Worm (Caenorhabditis elegans) whole organism, L1 larva: Measurements from ENCODE around the gene Y49F6B.9.

Experiments
- C04F5.9 ChIP-seq: sonication (generic microtip); optimal IDR thresholded peaks from 2 replicates; lab custom pipeline; 2016; ENCODE audit warnings: missing genetic modification characterization, missing compliant biosample characterization
- C34B4.2 ChIP-seq: sonication (generic microtip); optimal IDR thresholded peaks from 2 replicates; lab custom pipeline; 2017; ENCODE audit warnings: mild to moderate bottlenecking, missing genetic modification characterization, missing compliant biosample characterization
- F16B12.6 ChIP-seq: fragments of 150-350 bp; optimal IDR thresholded peaks from 2 replicates; lab custom pipeline; 2014; ENCODE audit warnings: missing biosample characterization, missing genetic modification characterization
- alr-1 ChIP-seq: fragments of 200-800 bp; sonication (Bioruptor generic); optimal IDR thresholded peaks from 2 replicates; lab custom pipeline; 2018; ENCODE audit warnings: borderline replicate concordance, mild to moderate bottlenecking, missing genetic modification characterization, missing compliant biosample characterization
- ama-1 ChIP-seq: fragments of 150-350 bp; optimal IDR thresholded peaks from 2 replicates; lab custom pipeline; 2014
- ceh-63 ChIP-seq: fragments of 200-800 bp; sonication (Bioruptor generic); optimal IDR thresholded peaks from 2 replicates; lab custom pipeline; 2018; ENCODE audit warnings: mild to moderate bottlenecking, missing genetic modification characterization, missing compliant biosample characterization
- ceh-8 ChIP-seq: fragments of 200-800 bp; sonication (Bioruptor generic); optimal IDR thresholded peaks from 2 replicates; lab custom pipeline; 2018; ENCODE audit warnings: mild to moderate bottlenecking, missing genetic modification characterization, moderate library complexity, missing compliant biosample characterization
- ceh-82 ChIP-seq, 3 experiments: fragments of 150-350 bp in 1 of 3; sonication (generic microtip) in 2 of 3; optimal IDR thresholded peaks; 2 replicates each; lab custom pipeline; 2014 to 2017; ENCODE audit warnings: missing biosample characterization in 3 of 3, missing genetic modification characterization in 3 of 3
- ceh-88 ChIP-seq: fragments of 200-800 bp; sonication (Bioruptor generic); IDR thresholded peaks from 2 replicates; pipeline ENCODE4 v1.3.6; 2022; ENCODE audit warnings: missing genetic modification characterization, missing compliant biosample characterization
- ceh-90 ChIP-seq: sonication (generic microtip); optimal IDR thresholded peaks from 2 replicates; lab custom pipeline; 2016; ENCODE audit warnings: missing genetic modification characterization, missing compliant biosample characterization
- dpl-1 ChIP-seq, 3 experiments: fragments of 150-350 bp in 2 of 3; sonication (generic microtip) in 1 of 3; optimal IDR thresholded peaks; 2 replicates each; lab custom pipeline; 2014 to 2017; ENCODE audit warnings: missing biosample characterization in 3 of 3, missing genetic modification characterization in 3 of 3, missing genetic modification reagents in 3 of 3
- efl-1 ChIP-seq, 4 experiments: fragments of 150-350 bp; optimal IDR thresholded peaks in 3 of 4; peaks in 1 of 4; 1 replicate in 1 of 4; 2 replicates in 3 of 4; lab custom pipeline; 2014; ENCODE audit warnings: missing biosample characterization in 2 of 4, missing genetic modification characterization in 2 of 4, missing genetic modification reagents in 2 of 4
- egl-13 ChIP-seq: sonication (generic microtip); optimal IDR thresholded peaks from 2 replicates; lab custom pipeline; 2016; ENCODE audit warnings: missing genotype, missing genetic modification reagents, missing genetic modification characterization, missing compliant biosample characterization
- egl-27 ChIP-seq, 2 experiments: fragments of 150-350 bp in 1 of 2; sonication (generic microtip); optimal IDR thresholded peaks; 3 replicates each; lab custom pipeline; 2017 to 2018; ENCODE audit warnings: missing biosample characterization in 2 of 2, missing genetic modification characterization in 2 of 2, missing genetic modification reagents in 2 of 2
- ets-5 ChIP-seq: fragments of 200-800 bp; sonication (Bioruptor generic); IDR thresholded peaks from 2 replicates; pipeline ENCODE4 v1.3.6; 2022; ENCODE audit warnings: missing genetic modification characterization, missing compliant biosample characterization
- fkh-10 ChIP-seq: sonication (generic microtip); optimal IDR thresholded peaks from 2 replicates; lab custom pipeline; 2017; ENCODE audit warnings: missing biosample characterization, missing genetic modification reagents, missing genetic modification characterization
- fkh-4 ChIP-seq: sonication (generic microtip); optimal IDR thresholded peaks from 2 replicates; lab custom pipeline; 2016; ENCODE audit warnings: missing compliant biosample characterization, missing genetic modification characterization, borderline replicate concordance
- grh-1 ChIP-seq: fragments of 200-800 bp; sonication (Bioruptor generic); IDR thresholded peaks from 2 replicates; pipeline ENCODE4 v1.3.6; 2022; ENCODE audit warnings: missing genetic modification reagents, missing genetic modification characterization, missing compliant biosample characterization
- hlh-17 ChIP-seq: fragments of 200-800 bp; sonication (Bioruptor generic); optimal IDR thresholded peaks from 2 replicates; lab custom pipeline; 2018; ENCODE audit warnings: missing genetic modification characterization, mild to moderate bottlenecking, missing compliant biosample characterization, moderate library complexity, borderline replicate concordance
- hpl-2 ChIP-seq: fragments of 150-350 bp; optimal IDR thresholded peaks from 2 replicates; lab custom pipeline; 2014; ENCODE audit warnings: missing biosample characterization, missing genetic modification reagents, missing genetic modification characterization
- irx-1 ChIP-seq: sonication (generic microtip); optimal IDR thresholded peaks from 2 replicates; lab custom pipeline; 2016; ENCODE audit warnings: missing genetic modification characterization, missing compliant biosample characterization
- isw-1 ChIP-seq: fragments of 200-800 bp; sonication (Bioruptor generic); IDR thresholded peaks from 2 replicates; pipeline ENCODE4 v1.3.6; 2022; ENCODE audit warnings: missing genetic modification characterization, missing compliant biosample characterization
- jun-1 ChIP-seq: fragments of 150-350 bp; optimal IDR thresholded peaks from 2 replicates; lab custom pipeline; 2014; ENCODE audit warnings: missing biosample characterization, missing genetic modification reagents, missing genetic modification characterization
- lin-14 ChIP-seq: fragments of 200-800 bp; sonication (Bioruptor generic); optimal IDR thresholded peaks from 2 replicates; lab custom pipeline; 2018; ENCODE audit warnings: mild to moderate bottlenecking, missing genetic modification characterization, moderate library complexity, missing compliant biosample characterization
- lin-35 ChIP-seq, 2 experiments: fragments of 150-350 bp; optimal IDR thresholded peaks; 2 replicates each; lab custom pipeline; 2014; ENCODE audit warnings: missing biosample characterization in 2 of 2, missing genetic modification characterization in 2 of 2, missing genetic modification reagents in 2 of 2
- lsy-2 ChIP-seq, 2 experiments: fragments of 150-350 bp; optimal IDR thresholded peaks; 2 replicates each; lab custom pipeline; 2014; ENCODE audit warnings: missing biosample characterization in 2 of 2, missing genetic modification characterization in 2 of 2
- mep-1 ChIP-seq: fragments of 150-350 bp; optimal IDR thresholded peaks from 2 replicates; lab custom pipeline; 2014; ENCODE audit warnings: missing biosample characterization, missing genetic modification characterization
- nhr-11 ChIP-seq: fragments of 150-350 bp; optimal IDR thresholded peaks from 2 replicates; lab custom pipeline; 2014; ENCODE audit warnings: missing biosample characterization, missing genetic modification characterization
- nhr-237 ChIP-seq: fragments of 150-350 bp; optimal IDR thresholded peaks from 2 replicates; lab custom pipeline; 2014; ENCODE audit warnings: missing biosample characterization, missing genetic modification characterization
- nhr-47 ChIP-seq: sonication (generic microtip); optimal IDR thresholded peaks from 2 replicates; lab custom pipeline; 2016; ENCODE audit warnings: mild to moderate bottlenecking, missing genetic modification characterization, moderate library complexity, missing compliant biosample characterization
- nhr-76 ChIP-seq: sonication (generic microtip); optimal IDR thresholded peaks from 2 replicates; lab custom pipeline; 2017; ENCODE audit warnings: missing biosample characterization, missing genetic modification characterization
- nhr-84 ChIP-seq: sonication (generic microtip); optimal IDR thresholded peaks from 2 replicates; lab custom pipeline; 2017; ENCODE audit warnings: missing biosample characterization, missing genetic modification characterization
- nhr-85 ChIP-seq: sonication (generic microtip); peaks from one replicate; lab custom pipeline; 2016; ENCODE audit warnings: missing genetic modification characterization, inconsistent platforms, missing compliant biosample characterization
- nhr-90 ChIP-seq: sonication (generic microtip); optimal IDR thresholded peaks from 2 replicates; lab custom pipeline; 2016; ENCODE audit warnings: mild to moderate bottlenecking, missing genetic modification characterization, missing compliant biosample characterization; ENCODE audit not compliant: poor library complexity
- pax-3 ChIP-seq: fragments of 200-800 bp; sonication (Bioruptor generic); optimal IDR thresholded peaks from 2 replicates; lab custom pipeline; 2018; ENCODE audit warnings: mild to moderate bottlenecking, missing genetic modification characterization, moderate library complexity, missing compliant biosample characterization
- pqm-1 ChIP-seq: sonication (generic microtip); optimal IDR thresholded peaks from 3 replicates; lab custom pipeline; 2017; ENCODE audit warnings: missing biosample characterization, missing genetic modification characterization
- snpc-4 ChIP-seq: fragments of 150-350 bp; optimal IDR thresholded peaks from 2 replicates; lab custom pipeline; 2014; ENCODE audit warnings: missing biosample characterization, missing genetic modification characterization
- snu-23 ChIP-seq: sonication (generic microtip); optimal IDR thresholded peaks from 2 replicates; lab custom pipeline; 2016; ENCODE audit warnings: missing genetic modification characterization, missing compliant biosample characterization
- sox-4 ChIP-seq: sonication (generic microtip); optimal IDR thresholded peaks from 2 replicates; lab custom pipeline; 2016; ENCODE audit warnings: missing genetic modification characterization, missing compliant biosample characterization
- swsn-7 ChIP-seq: sonication (generic microtip); optimal IDR thresholded peaks from 2 replicates; lab custom pipeline; 2016; ENCODE audit warnings: missing genetic modification characterization, missing compliant biosample characterization
- tlp-1 ChIP-seq: fragments of 150-350 bp; optimal IDR thresholded peaks from 2 replicates; lab custom pipeline; 2014; ENCODE audit warnings: missing biosample characterization, missing genetic modification characterization
- unc-98 ChIP-seq: fragments of 200-800 bp; sonication (Bioruptor generic); IDR thresholded peaks from 2 replicates; pipeline ENCODE4 v1.3.6; 2022; ENCODE audit warnings: missing genetic modification characterization, missing compliant biosample characterization
- vab-15 ChIP-seq: sonication (generic microtip); optimal IDR thresholded peaks from 2 replicates; lab custom pipeline; 2017; ENCODE audit warnings: missing genotype, mild to moderate bottlenecking, missing genetic modification characterization, missing compliant biosample characterization
- xbp-1 ChIP-seq: sonication (generic microtip); optimal IDR thresholded peaks from 2 replicates; lab custom pipeline; 2016; ENCODE audit warnings: missing genetic modification characterization, missing compliant biosample characterization
- zip-4 ChIP-seq: fragments of 200-800 bp; sonication (Bioruptor generic); optimal IDR thresholded peaks from 2 replicates; lab custom pipeline; 2018; ENCODE audit warnings: mild to moderate bottlenecking, missing genetic modification characterization, moderate library complexity, missing compliant biosample characterization
- ztf-11 ChIP-seq, 2 experiments: sonication (generic microtip); optimal IDR thresholded peaks; 2 replicates each; lab custom pipeline; 2016 to 2017; ENCODE audit warnings: missing genetic modification characterization in 2 of 2, missing biosample characterization in 1 of 2, missing compliant biosample characterization in 1 of 2
- ztf-4 ChIP-seq: fragments of 150-350 bp; optimal IDR thresholded peaks from 2 replicates; lab custom pipeline; 2014; ENCODE audit warnings: missing biosample characterization, missing genetic modification characterization

Y49F6B.9 gene

DNA sequence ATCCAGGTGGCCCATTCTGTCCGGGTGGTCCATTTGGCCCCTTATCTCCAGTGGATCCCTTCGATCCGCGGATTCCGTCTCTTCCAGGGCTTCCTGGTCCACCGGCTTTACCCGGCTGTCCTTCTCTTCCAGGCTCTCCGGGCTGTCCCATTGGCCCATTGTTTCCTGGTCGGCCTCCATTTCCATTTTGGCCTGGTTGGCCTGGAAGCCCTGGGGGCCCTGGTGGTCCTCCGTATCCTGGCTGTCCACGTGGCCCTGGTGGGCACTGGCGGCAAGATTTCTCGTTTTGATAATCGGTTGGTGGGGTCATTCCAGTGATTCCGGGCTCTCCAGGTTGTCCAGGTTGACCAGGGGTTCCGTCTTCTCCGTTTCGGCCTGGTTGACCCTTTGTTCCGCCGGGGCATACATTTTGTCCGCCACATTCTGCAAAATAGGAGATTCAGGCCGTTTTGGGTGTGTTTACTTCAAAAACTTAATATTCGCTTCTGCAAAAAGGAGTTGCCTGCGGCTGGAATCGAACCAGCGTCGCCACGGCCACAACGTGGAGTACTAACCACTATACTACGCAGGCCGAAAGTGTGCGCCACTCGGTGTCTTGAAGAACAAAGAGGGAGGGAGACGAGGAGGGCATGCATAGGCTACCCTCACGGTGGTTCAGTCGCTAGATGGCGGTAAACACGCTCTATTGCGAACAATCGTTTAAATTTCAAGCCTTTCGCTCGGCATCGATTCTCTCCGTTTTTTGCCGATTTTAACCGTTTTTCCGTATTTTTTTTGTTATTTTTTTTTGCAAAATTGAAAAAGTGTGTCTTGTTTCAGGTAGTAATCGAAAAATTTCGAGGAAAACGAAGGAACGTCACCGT lies 22.0 kb upstream of the Y49F6B.9 start, which contains the start of gene W09G10.9 (continued):
- no peak for TF ChIP-seq alr-1
- TF ChIP-seq ama-1 (lab: Kevin White, UChicago): no peak
- TF ChIP-seq snu-23: peak; percentile 83
- peak; percentile 30 for TF ChIP-seq jun-1
- TF ChIP-seq irx-1: peak; percentile 40
- TF ChIP-seq hpl-2 (GFP tag; lab: Kevin White, UChicago): no peak
- no peak for TF ChIP-seq ceh-8 (GFP tag; lab: Kevin White, UChicago)
- TF ChIP-seq tlp-1 (tag; lab: Kevin White, UChicago): no peak
- no peak for TF ChIP-seq hlh-17
- TF ChIP-seq fkh-4: no peak
- TF ChIP-seq egl-27 (tag; optimal IDR thresholded peaks at IDR 0.05; lab: Kevin White, UChicago): no peak
- no peak for TF ChIP-seq nhr-11 (tag; lab: Kevin White, UChicago)
- TF ChIP-seq dpl-1 (GFP tag; optimal IDR thresholded peaks at IDR 0.05; lab: Kevin White, UChicago): peak; percentile 8 to 47 (median 43)
- TF ChIP-seq ceh-63: no peak
- TF ChIP-seq nhr-76 (tag; lab: Kevin White, UChicago): no peak
- TF ChIP-seq snpc-4 (tag; lab: Kevin White, UChicago): peak; percentile 27
- TF ChIP-seq xbp-1 (tag; lab: Kevin White, UChicago): peak; percentile 72
- TF ChIP-seq egl-13 (tag; lab: Kevin White, UChicago): peak; percentile 54
- TF ChIP-seq nhr-85: peak; percentile 63
- TF ChIP-seq isw-1 (GFP tag; lab: Robert Waterston, UW): peak; percentile 76
- TF ChIP-seq lsy-2 (tag; optimal IDR thresholded peaks at IDR 0.05; lab: Kevin White, UChicago): peak; percentile 72 to 77
- TF ChIP-seq ets-5: no peak
- TF ChIP-seq nhr-90: peak; percentile 60
- TF ChIP-seq efl-1 (optimal IDR thresholded peaks at IDR 0.05; lab: Kevin White, UChicago): peak; percentile 38 to 53
- TF ChIP-seq efl-1 (GFP tag; optimal IDR thresholded peaks at IDR 0.05 in 1 of 2; lab: Kevin White, UChicago): peak; percentile 29 to 93
- peak; percentile 71 for TF ChIP-seq swsn-7 (tag; lab: Kevin White, UChicago)
- peak; percentile 23 for TF ChIP-seq mep-1 (tag; lab: Kevin White, UChicago)
- TF ChIP-seq pax-3 (tag; lab: Kevin White, UChicago): no peak
- peak; percentile 27 for TF ChIP-seq zip-4 (GFP tag; lab: Kevin White, UChicago)
- TF ChIP-seq C04F5.9 (tag; lab: Kevin White, UChicago): no peak
- peak; percentile 34; the same call in 1 of the 2 replicates for TF ChIP-seq grh-1 (GFP tag; lab: Robert Waterston, UW)
- no peak for TF ChIP-seq pqm-1 (tag; lab: Kevin White, UChicago)
- TF ChIP-seq ceh-88 (GFP tag; lab: Robert Waterston, UW): peak; percentile 73
- TF ChIP-seq nhr-84 (tag; lab: Kevin White, UChicago): no peak

ce11 chrII:3518961-3519544 lies 19.9 kb upstream of the Y49F6B.9 start, which contains the start of gene clec-126:
Gene clec-126 (plus strand): TSS chrII:3519494.
- TF ChIP-seq lin-14 (GFP tag; lab: Kevin White, UChicago) (peak; percentile 76), vab-15 (no peak), lin-35 (GFP tag; optimal IDR thresholded peaks at IDR 0.05; lab: Kevin White, UChicago) (peak; percentile 30 to 76), ceh-8 (GFP tag; lab: Kevin White, UChicago) (peak; percentile 4), nhr-47 (tag; lab: Kevin White, UChicago) (peak; percentile 83), fkh-4 (no peak), xbp-1 (tag; lab: Kevin White, UChicago) (peak; percentile 74), ztf-4 (tag; lab: Kevin White, UChicago) (peak; percentile 64), ztf-11 (tag; optimal IDR thresholded peaks at IDR 0.05; lab: Kevin White, UChicago) (peak in 1 of 2 experiments; percentile 52), pqm-1 (tag; lab: Kevin White, UChicago) (no peak), egl-27 (tag; optimal IDR thresholded peaks at IDR 0.05; lab: Kevin White, UChicago) (peak in 1 of 2 experiments; percentile 35), mep-1 (tag; lab: Kevin White, UChicago) (peak; percentile 71), ceh-90 (tag; lab: Kevin White, UChicago) (no peak), dpl-1 (GFP tag; optimal IDR thresholded peaks at IDR 0.05; lab: Kevin White, UChicago) (peak in 2 of 3 experiments; percentile 46 to 49), hlh-17 (no peak), nhr-237 (no peak), C34B4.2 (tag; lab: Kevin White, UChicago) (no peak), fkh-10 (GFP tag; lab: Kevin White, UChicago) (peak; percentile 10), irx-1 (peak; percentile 43), ceh-82 (tag; optimal IDR thresholded peaks at IDR 0.05; lab: Kevin White, UChicago) (peak in 2 of 3 experiments; percentile 13 to 37), unc-98 (GFP tag; lab: Robert Waterston, UW) (no peak), swsn-7 (tag; lab: Kevin White, UChicago) (peak; percentile 65), sox-4 (no peak), F16B12.6 (peak; percentile 28), nhr-90 (peak; percentile 90)
